Worm (Caenorhabditis elegans): ENCODE data around the gene srx-92.

Gene srx-92

DNA sequence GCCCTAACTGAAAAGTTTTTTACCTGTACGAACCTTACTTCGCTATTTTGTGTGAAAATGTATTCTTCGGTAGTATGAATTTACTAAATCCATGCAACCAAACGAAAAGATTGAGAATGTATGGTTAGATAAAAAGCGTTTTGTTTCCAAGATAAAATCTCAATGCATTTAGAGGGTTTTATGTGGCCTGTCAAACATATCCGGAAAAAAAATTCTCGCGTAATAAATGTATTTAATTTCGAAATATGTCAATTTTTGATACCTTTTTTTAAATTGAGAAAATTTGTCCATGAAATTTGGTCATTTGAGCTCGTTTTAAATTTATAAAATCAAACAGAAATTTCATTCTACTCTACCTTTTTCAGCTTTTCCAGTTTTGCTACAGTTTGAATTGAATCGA lies 29.9 kb downstream of the srx-92 start, which contains the start of gene F07G11.4:
Gene F07G11.4, minus strand, starts transcription at position 101 of the 400 bp plus-strand sequence.
- TF ChIP-seq nhr-21 (tag; optimal IDR thresholded peaks at IDR 0.05): no peak
- no peak for TF ChIP-seq fos-1 (tag; optimal IDR thresholded peaks at IDR 0.05)
- no peak for TF ChIP-seq nhr-237 (tag; optimal IDR thresholded peaks at IDR 0.05)
- no peak for TF ChIP-seq lin-39 (tag; optimal IDR thresholded peaks at IDR 0.05)
- no peak for TF ChIP-seq sma-9 (GFP tag; optimal IDR thresholded peaks at IDR 0.05)
- no peak for TF ChIP-seq sma-9 (tag; optimal IDR thresholded peaks at IDR 0.05)
- no peak for TF ChIP-seq F13H6.1 (tag; optimal IDR thresholded peaks at IDR 0.05)
- TF ChIP-seq blmp-1 (tag; optimal IDR thresholded peaks at IDR 0.05; ENCODE audit: insufficient read depth): no peak

DNA sequence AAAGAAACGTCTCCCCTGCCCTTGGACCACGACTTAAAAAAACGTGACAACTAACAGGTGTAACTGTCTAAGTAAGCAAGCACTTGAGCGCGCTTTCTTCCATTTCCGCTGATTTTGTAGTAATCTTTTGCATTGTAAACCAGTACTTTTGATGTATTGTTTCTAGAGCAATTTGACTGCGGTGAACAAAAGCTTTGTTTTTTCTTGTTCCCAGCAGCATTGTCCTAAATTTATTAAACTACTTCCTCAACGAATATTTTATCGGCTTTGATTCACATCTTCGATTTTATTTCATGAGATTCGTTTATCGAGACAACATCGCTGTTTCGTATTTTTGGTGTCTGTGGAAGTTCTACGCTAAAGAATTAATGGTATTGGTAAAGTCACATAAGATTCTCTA lies 36.5 kb downstream of the srx-92 start, which contains the start of gene C13A2.1:
Gene C13A2.1, plus strand, starts transcription at position 301 of the 400 bp plus-strand sequence.
- TF ChIP-seq dmd-4 (tag; optimal IDR thresholded peaks at IDR 0.05): no peak
- no peak for TF ChIP-seq mab-5 (tag; optimal IDR thresholded peaks at IDR 0.05)
- TF ChIP-seq elt-1 (tag; optimal IDR thresholded peaks at IDR 0.05): peak; percentile 6
- no peak for TF ChIP-seq nhr-11 (tag; optimal IDR thresholded peaks at IDR 0.05)

DNA sequence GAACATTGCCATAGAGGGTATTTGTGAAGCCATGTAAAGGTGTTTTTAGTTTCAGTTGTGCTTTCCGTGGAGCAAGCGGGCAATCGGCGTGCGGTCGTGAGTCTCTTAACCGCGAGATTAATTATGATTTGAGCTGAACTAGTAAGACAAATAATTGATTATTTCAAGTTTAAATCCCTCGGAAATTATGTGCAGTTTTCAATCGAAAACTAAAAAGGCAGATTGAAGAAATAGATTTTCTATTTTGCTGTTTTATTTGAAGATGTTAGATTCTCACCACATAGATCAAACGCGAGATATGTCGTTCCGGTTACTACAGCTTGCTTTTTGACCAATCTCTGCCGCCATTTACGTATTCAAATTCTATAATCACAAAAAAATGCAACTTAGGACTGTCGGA lies 43.1 kb downstream of the srx-92 start, which contains the start of gene C13A2.3:
Gene C13A2.3, plus strand, starts transcription at position 301 of the 400 bp plus-strand sequence.
- TF ChIP-seq ceh-16 (tag; optimal IDR thresholded peaks at IDR 0.05): no peak
- no peak for TF ChIP-seq sma-3 (GFP tag; optimal IDR thresholded peaks at IDR 0.05)
- no peak for TF ChIP-seq nhr-23 (tag; optimal IDR thresholded peaks at IDR 0.05)
- no peak for TF ChIP-seq nhr-6 (tag; optimal IDR thresholded peaks at IDR 0.05)
- no peak for TF ChIP-seq nhr-25 (tag; optimal IDR thresholded peaks at IDR 0.05)
- TF ChIP-seq ZK546.5 (tag; optimal IDR thresholded peaks at IDR 0.05): no peak
- no peak for TF ChIP-seq sem-4 (tag; optimal IDR thresholded peaks at IDR 0.05)
- no peak for TF ChIP-seq mdl-1 (tag; optimal IDR thresholded peaks at IDR 0.05)
- no peak for TF ChIP-seq alr-1 (tag; optimal IDR thresholded peaks at IDR 0.05)
- no peak for TF ChIP-seq nhr-77 (tag; optimal IDR thresholded peaks at IDR 0.05)
- no peak for TF ChIP-seq ama-1 (optimal IDR thresholded peaks at IDR 0.05)

DNA sequence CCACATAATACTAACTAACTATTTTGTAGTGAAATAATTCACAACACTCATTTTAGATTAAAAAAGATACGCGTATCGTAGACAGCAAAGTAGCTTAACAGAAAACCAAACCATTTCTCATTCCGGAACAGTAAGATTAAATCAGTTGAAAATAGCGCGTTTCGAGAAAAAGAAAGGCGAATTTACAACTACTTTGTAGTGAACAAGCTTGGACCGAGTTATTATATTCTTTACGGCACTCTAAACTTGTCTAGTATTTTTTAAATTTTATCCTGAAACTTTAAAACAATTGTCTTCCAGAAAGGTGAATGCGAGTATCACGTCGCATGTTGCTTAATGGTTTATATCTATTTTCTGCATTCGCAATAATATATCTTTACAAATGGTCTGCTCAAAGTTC lies 46.1 kb downstream of the srx-92 start, which contains the start of gene C13A2.4:
Gene C13A2.4, plus strand, starts transcription at position 301 of the 400 bp plus-strand sequence.
- TF ChIP-seq nhr-10 (tag; optimal IDR thresholded peaks at IDR 0.05) (no peak), fos-1 (tag; optimal IDR thresholded peaks at IDR 0.05) (no peak), ZK546.5 (tag; optimal IDR thresholded peaks at IDR 0.05) (no peak), ztf-4 (tag; optimal IDR thresholded peaks at IDR 0.05) (no peak), lin-11 (tag; optimal IDR thresholded peaks at IDR 0.05) (no peak), ztf-1 (GFP tag; conservative IDR thresholded peaks at IDR 0.05) (no peak), lin-39 (tag; optimal IDR thresholded peaks at IDR 0.05) (no peak), nhr-77 (tag; optimal IDR thresholded peaks at IDR 0.05) (no peak), unc-55 (GFP tag; optimal IDR thresholded peaks at IDR 0.05) (no peak)

DNA sequence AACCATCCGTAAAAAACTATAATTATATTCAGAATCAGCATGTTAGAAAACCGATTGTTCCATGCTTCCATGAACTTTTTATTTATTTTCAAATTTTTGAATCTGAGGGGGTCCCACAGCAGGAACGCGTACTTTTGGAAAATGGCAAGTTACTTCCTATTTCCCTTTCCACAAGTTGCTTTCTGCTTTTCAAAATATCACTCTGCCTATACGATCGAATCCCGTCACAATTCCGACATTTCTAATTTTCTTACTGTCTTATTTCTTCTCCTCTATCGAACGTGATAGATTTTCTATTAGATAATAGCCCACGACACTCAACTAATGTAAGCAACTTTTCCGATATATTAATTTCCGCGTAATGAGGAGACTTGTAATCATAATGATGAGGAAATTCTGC lies 49.7 kb downstream of the srx-92 start, which contains the start of gene C13A2.5:
Gene C13A2.5, plus strand, starts transcription at position 301 of the 400 bp plus-strand sequence.
- TF ChIP-seq lin-39 (tag; optimal IDR thresholded peaks at IDR 0.05): no peak
- no peak for TF ChIP-seq ztf-11 (tag; optimal IDR thresholded peaks at IDR 0.05)
- TF ChIP-seq ztf-4 (tag; optimal IDR thresholded peaks at IDR 0.05): no peak
- TF ChIP-seq crh-2 (tag; optimal IDR thresholded peaks at IDR 0.05): no peak
- no peak for TF ChIP-seq lin-11 (tag; optimal IDR thresholded peaks at IDR 0.05)
- no peak for TF ChIP-seq ztf-1 (GFP tag; conservative IDR thresholded peaks at IDR 0.05)

- TF ChIP-seq lin-11 (tag; optimal IDR thresholded peaks at IDR 0.05): no peak
- no peak for TF ChIP-seq ZK546.5 (tag; optimal IDR thresholded peaks at IDR 0.05)
- no peak for TF ChIP-seq blmp-1 (tag; optimal IDR thresholded peaks at IDR 0.05; ENCODE audit: insufficient read depth)
- no peak for TF ChIP-seq F13H6.1 (tag; optimal IDR thresholded peaks at IDR 0.05)
- no peak for TF ChIP-seq sma-9 (GFP tag; optimal IDR thresholded peaks at IDR 0.05)
- TF ChIP-seq sma-9 (tag; optimal IDR thresholded peaks at IDR 0.05): no peak
- TF ChIP-seq ztf-11 (tag; optimal IDR thresholded peaks at IDR 0.05): no peak
- no peak for TF ChIP-seq alr-1 (tag; optimal IDR thresholded peaks at IDR 0.05)
- no peak for TF ChIP-seq mab-5 (tag; optimal IDR thresholded peaks at IDR 0.05)
- TF ChIP-seq elt-1 (tag; optimal IDR thresholded peaks at IDR 0.05): no peak
- no peak for TF ChIP-seq ceh-16 (tag; optimal IDR thresholded peaks at IDR 0.05)
- no peak for TF ChIP-seq skn-1 (tag; optimal IDR thresholded peaks at IDR 0.05)
- TF ChIP-seq sma-3 (GFP tag; optimal IDR thresholded peaks at IDR 0.05): no peak
- TF ChIP-seq dmd-4 (tag; optimal IDR thresholded peaks at IDR 0.05): no peak
- no peak for TF ChIP-seq unc-55 (GFP tag; optimal IDR thresholded peaks at IDR 0.05)
- no peak for TF ChIP-seq C34F6.9 (tag; optimal IDR thresholded peaks at IDR 0.05)
- TF ChIP-seq ztf-4 (tag; optimal IDR thresholded peaks at IDR 0.05): no peak
- TF ChIP-seq crh-2 (tag; optimal IDR thresholded peaks at IDR 0.05): no peak
- no peak for TF ChIP-seq nhr-12 (tag; optimal IDR thresholded peaks at IDR 0.05)
- TF ChIP-seq nhr-21 (tag; optimal IDR thresholded peaks at IDR 0.05): no peak
- no peak for TF ChIP-seq snpc-4 (tag; optimal IDR thresholded peaks at IDR 0.05)
Observed at ce11 chrV:7274992-7275391, 50.2 kb downstream of the srx-92 start, which contains the start of gene C13A2.10. Gene C13A2.10, minus strand, starts transcription at chrV:7275092.

Data from whole organism, L2 larva.